Worm (Caenorhabditis elegans) whole organism, L1 larva: ENCODE measurements around the gene C50F4.16.

ENCODE experiments used
- C04F5.9 ChIP-seq: sonication (generic microtip); optimal IDR thresholded peaks from 2 replicates; lab custom pipeline; 2016; ENCODE audit warnings: missing genetic modification characterization, missing compliant biosample characterization
- C16A3.4 ChIP-seq: fragments of 150-350 bp; optimal IDR thresholded peaks from 2 replicates; lab custom pipeline; 2014; ENCODE audit warnings: missing biosample characterization, missing genetic modification characterization
- F16B12.6 ChIP-seq: fragments of 150-350 bp; optimal IDR thresholded peaks from 2 replicates; lab custom pipeline; 2014; ENCODE audit warnings: missing biosample characterization, missing genetic modification characterization
- aha-1 ChIP-seq: fragments of 150-350 bp; optimal IDR thresholded peaks from 2 replicates; lab custom pipeline; 2014; ENCODE audit warnings: missing biosample characterization, missing genetic modification characterization
- blmp-1 ChIP-seq: fragments of 150-350 bp; optimal IDR thresholded peaks from 2 replicates; lab custom pipeline; 2014; ENCODE audit warnings: missing biosample characterization, missing genetic modification characterization
- ceh-63 ChIP-seq: fragments of 200-800 bp; sonication (Bioruptor generic); optimal IDR thresholded peaks from 2 replicates; lab custom pipeline; 2018; ENCODE audit warnings: mild to moderate bottlenecking, missing genetic modification characterization, missing compliant biosample characterization
- ceh-8 ChIP-seq: fragments of 200-800 bp; sonication (Bioruptor generic); optimal IDR thresholded peaks from 2 replicates; lab custom pipeline; 2018; ENCODE audit warnings: mild to moderate bottlenecking, missing genetic modification characterization, moderate library complexity, missing compliant biosample characterization
- ceh-90 ChIP-seq: sonication (generic microtip); optimal IDR thresholded peaks from 2 replicates; lab custom pipeline; 2016; ENCODE audit warnings: missing genetic modification characterization, missing compliant biosample characterization
- ces-1 ChIP-seq: fragments of 150-350 bp; optimal IDR thresholded peaks from 2 replicates; lab custom pipeline; 2014; ENCODE audit warnings: missing biosample characterization, missing genetic modification reagents, missing genetic modification characterization
- dpl-1 ChIP-seq, 3 experiments: fragments of 150-350 bp in 2 of 3; sonication (generic microtip) in 1 of 3; optimal IDR thresholded peaks; 2 replicates each; lab custom pipeline; 2014 to 2017; ENCODE audit warnings: missing biosample characterization in 3 of 3, missing genetic modification characterization in 3 of 3, missing genetic modification reagents in 3 of 3
- dsc-1 ChIP-seq: sonication (generic microtip); optimal IDR thresholded peaks from 2 replicates; lab custom pipeline; 2016; ENCODE audit warnings: mild to moderate bottlenecking, missing genetic modification characterization, missing compliant biosample characterization
- efl-1 ChIP-seq, 4 experiments: fragments of 150-350 bp; optimal IDR thresholded peaks in 3 of 4; peaks in 1 of 4; 1 replicate in 1 of 4; 2 replicates in 3 of 4; lab custom pipeline; 2014; ENCODE audit warnings: missing biosample characterization in 2 of 4, missing genetic modification characterization in 2 of 4, missing genetic modification reagents in 2 of 4
- efl-3 ChIP-seq: fragments of 200-800 bp; sonication (Bioruptor generic); optimal IDR thresholded peaks from 2 replicates; lab custom pipeline; 2018; ENCODE audit warnings: mild to moderate bottlenecking, missing genetic modification characterization, missing compliant biosample characterization
- egl-27 ChIP-seq, 2 experiments: fragments of 150-350 bp in 1 of 2; sonication (generic microtip); optimal IDR thresholded peaks; 3 replicates each; lab custom pipeline; 2017 to 2018; ENCODE audit warnings: missing biosample characterization in 2 of 2, missing genetic modification characterization in 2 of 2, missing genetic modification reagents in 2 of 2
- elt-2 ChIP-seq: sonication (generic microtip); optimal IDR thresholded peaks from 2 replicates; lab custom pipeline; 2016; ENCODE audit warnings: missing genetic modification characterization, mild to moderate bottlenecking, inconsistent platforms, missing compliant biosample characterization, missing genetic modification reagents
- fkh-10 ChIP-seq: sonication (generic microtip); optimal IDR thresholded peaks from 2 replicates; lab custom pipeline; 2017; ENCODE audit warnings: missing biosample characterization, missing genetic modification reagents, missing genetic modification characterization
- fkh-4 ChIP-seq: sonication (generic microtip); optimal IDR thresholded peaks from 2 replicates; lab custom pipeline; 2016; ENCODE audit warnings: missing compliant biosample characterization, missing genetic modification characterization, borderline replicate concordance
- fkh-8 ChIP-seq: sonication (generic microtip); optimal IDR thresholded peaks from 2 replicates; lab custom pipeline; 2016; ENCODE audit warnings: mild to moderate bottlenecking, missing genetic modification characterization, missing compliant biosample characterization
- fos-1 ChIP-seq: fragments of 150-350 bp; optimal IDR thresholded peaks from 2 replicates; lab custom pipeline; 2014; ENCODE audit warnings: missing biosample characterization, missing genetic modification characterization
- grh-1 ChIP-seq: fragments of 200-800 bp; sonication (Bioruptor generic); IDR thresholded peaks from 2 replicates; pipeline ENCODE4 v1.3.6; 2022; ENCODE audit warnings: missing genetic modification reagents, missing genetic modification characterization, missing compliant biosample characterization
- hpl-2 ChIP-seq: fragments of 150-350 bp; optimal IDR thresholded peaks from 2 replicates; lab custom pipeline; 2014; ENCODE audit warnings: missing biosample characterization, missing genetic modification reagents, missing genetic modification characterization
- jun-1 ChIP-seq: fragments of 150-350 bp; optimal IDR thresholded peaks from 2 replicates; lab custom pipeline; 2014; ENCODE audit warnings: missing biosample characterization, missing genetic modification reagents, missing genetic modification characterization
- lin-13 ChIP-seq: fragments of 150-350 bp; optimal IDR thresholded peaks from 2 replicates; lab custom pipeline; 2014; ENCODE audit warnings: missing biosample characterization, missing genetic modification reagents, missing genetic modification characterization
- lin-14 ChIP-seq: fragments of 200-800 bp; sonication (Bioruptor generic); optimal IDR thresholded peaks from 2 replicates; lab custom pipeline; 2018; ENCODE audit warnings: mild to moderate bottlenecking, missing genetic modification characterization, moderate library complexity, missing compliant biosample characterization
- lin-35 ChIP-seq, 2 experiments: fragments of 150-350 bp; optimal IDR thresholded peaks; 2 replicates each; lab custom pipeline; 2014; ENCODE audit warnings: missing biosample characterization in 2 of 2, missing genetic modification characterization in 2 of 2, missing genetic modification reagents in 2 of 2
- lin-39 ChIP-seq: fragments of 150-350 bp; optimal IDR thresholded peaks from 2 replicates; lab custom pipeline; 2014; ENCODE audit warnings: missing biosample characterization, missing genetic modification reagents, missing genetic modification characterization
- mdl-1 ChIP-seq, 2 experiments: fragments of 150-350 bp; optimal IDR thresholded peaks; 2 replicates each; lab custom pipeline; 2014 to 2017; ENCODE audit warnings: missing biosample characterization in 2 of 2, missing genetic modification characterization in 2 of 2, inconsistent platforms in 1 of 2
- nhr-11 ChIP-seq: fragments of 150-350 bp; optimal IDR thresholded peaks from 2 replicates; lab custom pipeline; 2014; ENCODE audit warnings: missing biosample characterization, missing genetic modification characterization
- nhr-12 ChIP-seq: sonication (generic microtip); optimal IDR thresholded peaks from 2 replicates; lab custom pipeline; 2017; ENCODE audit warnings: missing biosample characterization, missing genetic modification characterization
- nhr-19 ChIP-seq: fragments of 200-800 bp; sonication (Bioruptor generic); conservative IDR thresholded peaks from 2 replicates; pipeline ENCODE4 v1.3.6; 2022; ENCODE audit warnings: missing genetic modification characterization, missing compliant biosample characterization
- nhr-20 ChIP-seq: sonication (generic microtip); optimal IDR thresholded peaks from 2 replicates; lab custom pipeline; 2016; ENCODE audit warnings: mild to moderate bottlenecking, missing genetic modification characterization, missing compliant biosample characterization
- nhr-237 ChIP-seq: fragments of 150-350 bp; optimal IDR thresholded peaks from 2 replicates; lab custom pipeline; 2014; ENCODE audit warnings: missing biosample characterization, missing genetic modification characterization
- nhr-28 ChIP-seq: fragments of 150-350 bp; optimal IDR thresholded peaks from 2 replicates; lab custom pipeline; 2014; ENCODE audit warnings: missing biosample characterization, missing genetic modification characterization
- nhr-77 ChIP-seq: fragments of 150-350 bp; optimal IDR thresholded peaks from 2 replicates; lab custom pipeline; 2014; ENCODE audit warnings: missing biosample characterization, missing genetic modification characterization
- nhr-84 ChIP-seq: sonication (generic microtip); optimal IDR thresholded peaks from 2 replicates; lab custom pipeline; 2017; ENCODE audit warnings: missing biosample characterization, missing genetic modification characterization
- pag-3 ChIP-seq: sonication (generic microtip); optimal IDR thresholded peaks from 2 replicates; lab custom pipeline; 2017; ENCODE audit warnings: missing genetic modification characterization, mild to moderate bottlenecking, missing compliant biosample characterization, antibody characterized with exemption, borderline replicate concordance; ENCODE audit not compliant: insufficient read depth
- pqm-1 ChIP-seq: sonication (generic microtip); optimal IDR thresholded peaks from 3 replicates; lab custom pipeline; 2017; ENCODE audit warnings: missing biosample characterization, missing genetic modification characterization
- rnt-1 ChIP-seq: sonication (generic microtip); optimal IDR thresholded peaks from 2 replicates; lab custom pipeline; 2016; ENCODE audit warnings: mild to moderate bottlenecking, missing genetic modification characterization, moderate library complexity, missing compliant biosample characterization
- snpc-4 ChIP-seq: fragments of 150-350 bp; optimal IDR thresholded peaks from 2 replicates; lab custom pipeline; 2014; ENCODE audit warnings: missing biosample characterization, missing genetic modification characterization
- sptf-1 ChIP-seq: fragments of 150-350 bp; optimal IDR thresholded peaks from 2 replicates; lab custom pipeline; 2014; ENCODE audit warnings: missing biosample characterization, missing genetic modification characterization
- tlp-1 ChIP-seq: fragments of 150-350 bp; optimal IDR thresholded peaks from 2 replicates; lab custom pipeline; 2014; ENCODE audit warnings: missing biosample characterization, missing genetic modification characterization
- unc-130 ChIP-seq: fragments of 150-350 bp; optimal IDR thresholded peaks from 2 replicates; lab custom pipeline; 2017; ENCODE audit warnings: missing biosample characterization, missing genetic modification characterization, inconsistent platforms
- unc-30 ChIP-seq: sonication (generic microtip); optimal IDR thresholded peaks from 2 replicates; lab custom pipeline; 2017; ENCODE audit warnings: missing biosample characterization, missing genetic modification characterization
- vab-15 ChIP-seq: sonication (generic microtip); optimal IDR thresholded peaks from 2 replicates; lab custom pipeline; 2017; ENCODE audit warnings: missing genotype, mild to moderate bottlenecking, missing genetic modification characterization, missing compliant biosample characterization
- xbp-1 ChIP-seq: sonication (generic microtip); optimal IDR thresholded peaks from 2 replicates; lab custom pipeline; 2016; ENCODE audit warnings: missing genetic modification characterization, missing compliant biosample characterization
- zag-1 ChIP-seq: fragments of 150-350 bp; optimal IDR thresholded peaks from 2 replicates; lab custom pipeline; 2014; ENCODE audit warnings: missing biosample characterization, missing genetic modification characterization
- zip-4 ChIP-seq: fragments of 200-800 bp; sonication (Bioruptor generic); optimal IDR thresholded peaks from 2 replicates; lab custom pipeline; 2018; ENCODE audit warnings: mild to moderate bottlenecking, missing genetic modification characterization, moderate library complexity, missing compliant biosample characterization
- ztf-11 ChIP-seq, 2 experiments: sonication (generic microtip); optimal IDR thresholded peaks; 2 replicates each; lab custom pipeline; 2016 to 2017; ENCODE audit warnings: missing genetic modification characterization in 2 of 2, missing biosample characterization in 1 of 2, missing compliant biosample characterization in 1 of 2
- ztf-4 ChIP-seq: fragments of 150-350 bp; optimal IDR thresholded peaks from 2 replicates; lab custom pipeline; 2014; ENCODE audit warnings: missing biosample characterization, missing genetic modification characterization

C50F4.16 gene

DNA sequence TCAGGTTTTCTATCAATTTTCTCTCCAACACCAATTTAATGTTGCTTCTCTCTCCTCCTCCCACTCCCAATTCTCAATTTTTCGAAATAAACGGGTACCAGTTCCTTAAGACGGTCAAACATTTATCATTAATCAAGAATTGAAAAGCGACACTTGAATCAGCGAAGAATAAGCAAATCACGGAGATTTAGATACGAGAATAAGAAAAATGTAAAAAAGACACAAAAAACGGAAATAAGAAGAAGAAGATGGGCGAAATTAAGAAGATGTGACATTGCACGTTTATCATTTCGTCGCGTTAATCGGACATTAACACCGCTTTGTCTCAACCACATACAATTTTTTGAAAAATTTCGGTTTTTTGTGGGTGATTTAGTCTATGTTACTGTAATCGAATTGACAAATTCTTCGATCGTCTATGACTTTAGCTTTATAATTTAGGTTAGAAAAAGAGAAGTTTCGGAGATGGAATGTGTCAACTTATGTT lies 36.9 kb downstream of the C50F4.16 start, which contains the start of gene haao-1 (continued):
- TF ChIP-seq efl-1 (optimal IDR thresholded peaks at IDR 0.05; lab: Kevin White, UChicago) (no peak), efl-1 (GFP tag; optimal IDR thresholded peaks at IDR 0.05 in 1 of 2; lab: Kevin White, UChicago) (no peak)

ce11 chrV:9503152-9503817 lies 38.1 kb downstream of the C50F4.16 start:
- TF ChIP-seq ceh-90 (tag; lab: Kevin White, UChicago) (no peak), nhr-77 (peak; percentile 65), nhr-11 (tag; lab: Kevin White, UChicago) (no peak), unc-130 (tag; lab: Kevin White, UChicago) (peak; percentile 44), rnt-1 (tag; lab: Kevin White, UChicago) (peak; percentile 77), elt-2 (tag; lab: Kevin White, UChicago) (peak; percentile 68), sptf-1 (tag; lab: Kevin White, UChicago) (no peak), unc-30 (tag; lab: Kevin White, UChicago) (no peak), jun-1 (tag; lab: Kevin White, UChicago) (peak; percentile 10), tlp-1 (no peak), pag-3 (tag; lab: Kevin White, UChicago) (no peak), ceh-8 (GFP tag; lab: Kevin White, UChicago) (peak; percentile 62), vab-15 (tag; lab: Kevin White, UChicago) (no peak), fos-1 (tag; lab: Kevin White, UChicago) (peak; percentile 63), lin-39 (tag; lab: Kevin White, UChicago) (peak; percentile 18), C16A3.4 (tag; lab: Kevin White, UChicago) (peak; percentile 49), fkh-4 (tag; lab: Kevin White, UChicago) (no peak), lin-14 (GFP tag; lab: Kevin White, UChicago) (peak; percentile 81), hpl-2 (GFP tag; lab: Kevin White, UChicago) (no peak), fkh-10 (peak; percentile 40), nhr-19 (peak; percentile 81), lin-35 (GFP tag; optimal IDR thresholded peaks at IDR 0.05; lab: Kevin White, UChicago) (peak; percentile 61), nhr-28 (tag; lab: Kevin White, UChicago) (no peak), grh-1 (GFP tag; lab: Robert Waterston, UW) (peak; percentile 41), egl-27 (tag; optimal IDR thresholded peaks at IDR 0.05; lab: Kevin White, UChicago) (no peak), fkh-8 (tag; lab: Kevin White, UChicago) (peak; percentile 68), ztf-4 (tag; lab: Kevin White, UChicago) (peak; percentile 25), nhr-12 (tag; lab: Kevin White, UChicago) (no peak), C04F5.9 (tag; lab: Kevin White, UChicago) (peak; percentile 30), nhr-20 (peak; percentile 81), lin-13 (no peak), zip-4 (GFP tag; lab: Kevin White, UChicago) (no peak), blmp-1 (peak; percentile 1), nhr-84 (tag; lab: Kevin White, UChicago) (no peak), ceh-63 (GFP tag; lab: Kevin White, UChicago) (no peak), snpc-4 (peak; percentile 95), dpl-1 (GFP tag; optimal IDR thresholded peaks at IDR 0.05; lab: Kevin White, UChicago) (peak; percentile 12 to 51 (median 49)), zag-1 (tag; lab: Kevin White, UChicago) (no peak), ztf-11 (tag; optimal IDR thresholded peaks at IDR 0.05; lab: Kevin White, UChicago) (peak in 1 of 2 experiments; percentile 15), mdl-1 (tag; optimal IDR thresholded peaks at IDR 0.05; lab: Kevin White, UChicago) (peak in 1 of 2 experiments; percentile 76), pqm-1 (tag; lab: Kevin White, UChicago) (no peak), xbp-1 (peak; percentile 69), efl-1 (optimal IDR thresholded peaks at IDR 0.05; lab: Kevin White, UChicago) (peak; percentile 54 to 57), efl-1 (GFP tag; optimal IDR thresholded peaks at IDR 0.05 in 1 of 2; lab: Kevin White, UChicago) (peak; percentile 34 to 95), ces-1 (GFP tag; lab: Kevin White, UChicago) (no peak), aha-1 (tag; lab: Kevin White, UChicago) (no peak), efl-3 (GFP tag; lab: Kevin White, UChicago) (no peak), nhr-237 (tag; lab: Kevin White, UChicago) (no peak), dsc-1 (tag; lab: Kevin White, UChicago) (peak; percentile 81), F16B12.6 (peak; percentile 6)
